Fruit fly (Drosophila melanogaster) whole organism, embryonic: Measurements from ENCODE around the gene CG31131.
A peak's percentile ranks its signal among the peaks of the same experiment; 100 is the strongest.

Experiments used
- Asciz ChIP-seq: fragments of 200-800 bp; sonication (Bioruptor generic); optimal IDR thresholded peaks from 2 replicates; lab custom pipeline; 2017; ENCODE audit warnings: missing biosample characterization, mild to moderate bottlenecking, missing genetic modification characterization, missing genetic modification reagents
- CG11560 ChIP-seq: fragments of 200-800 bp; sonication (Bioruptor generic); IDR thresholded peaks from 3 replicates; pipeline ENCODE4 v1.3.6; 2022; ENCODE audit warnings: missing biosample characterization, missing genetic modification characterization
- CG12071 ChIP-seq: fragments of 200-800 bp; sonication (Bioruptor generic); optimal IDR thresholded peaks from 3 replicates; lab custom pipeline; 2018; ENCODE audit warnings: missing biosample characterization, mild to moderate bottlenecking, missing genetic modification characterization
- CG12299 ChIP-seq: fragments of 200-800 bp; sonication (Bioruptor generic); optimal IDR thresholded peaks from 2 replicates; lab custom pipeline; 2018; ENCODE audit warnings: missing biosample characterization, mild to moderate bottlenecking, missing genetic modification characterization
- CG12942 ChIP-seq: fragments of 200-800 bp; sonication (Bioruptor generic); optimal IDR thresholded peaks from 3 replicates; lab custom pipeline; 2016; ENCODE audit warnings: missing biosample characterization, missing genetic modification characterization
- CG13894 ChIP-seq: fragments of 200-800 bp; sonication (Bioruptor generic); optimal IDR thresholded peaks from 3 replicates; lab custom pipeline; 2018; ENCODE audit warnings: missing biosample characterization, mild to moderate bottlenecking, missing genetic modification characterization, moderate library complexity
- CG14860 ChIP-seq: fragments of 200-800 bp; sonication (Bioruptor generic); IDR thresholded peaks from 3 replicates; pipeline ENCODE4 v1.3.6; 2022; ENCODE audit warnings: missing biosample characterization, missing genetic modification characterization; ENCODE audit not compliant: partially characterized antibody
- CG18476 ChIP-seq: fragments of 200-800 bp; sonication (Bioruptor generic); optimal IDR thresholded peaks from 2 replicates; lab custom pipeline; 2016; ENCODE audit warnings: missing biosample characterization, mild to moderate bottlenecking, missing genetic modification characterization
- CG2678 ChIP-seq: fragments of 200-800 bp; sonication (Bioruptor generic); optimal IDR thresholded peaks from 3 replicates; lab custom pipeline; 2019; ENCODE audit warnings: missing biosample characterization, mild to moderate bottlenecking, missing genetic modification characterization, moderate library complexity
- CG34422 ChIP-seq: fragments of 200-800 bp; sonication (Bioruptor generic); IDR thresholded peaks from 3 replicates; pipeline ENCODE4 v1.3.6; 2022; ENCODE audit warnings: missing biosample characterization, missing genetic modification characterization
- CG3995 ChIP-seq: fragments of 200-800 bp; sonication (Bioruptor generic); optimal IDR thresholded peaks from 3 replicates; lab custom pipeline; 2016; ENCODE audit warnings: missing biosample characterization, missing genetic modification characterization
- CG4617 ChIP-seq: fragments of 200-800 bp; sonication (Bioruptor generic); optimal IDR thresholded peaks from 3 replicates; lab custom pipeline; 2016; ENCODE audit warnings: missing biosample characterization, missing genetic modification characterization, borderline replicate concordance
- CG7928 ChIP-seq: fragments of 200-800 bp; sonication (Bioruptor generic); optimal IDR thresholded peaks from 2 replicates; lab custom pipeline; 2017; ENCODE audit warnings: missing biosample characterization, mild to moderate bottlenecking, missing genetic modification characterization
- CG8290 ChIP-seq, 3 experiments: fragments of 200-800 bp; sonication (Bioruptor generic); optimal IDR thresholded peaks; 2 replicates each; lab custom pipeline; 2016 to 2019; ENCODE audit warnings: missing biosample characterization in 3 of 3, missing genetic modification characterization in 3 of 3, mild to moderate bottlenecking in 2 of 3, moderate library complexity in 1 of 3
- CHES-1-like ChIP-seq: fragments of 200-800 bp; sonication (Bioruptor generic); optimal IDR thresholded peaks from 2 replicates; lab custom pipeline; 2016; ENCODE audit warnings: missing biosample characterization, missing genetic modification characterization
- Chrac-16 ChIP-seq: fragments of 200-800 bp; sonication (Bioruptor generic); optimal IDR thresholded peaks from 3 replicates; lab custom pipeline; 2016; ENCODE audit warnings: missing biosample characterization, missing genetic modification characterization
- GATAe ChIP-seq: fragments of 200-800 bp; sonication (Bioruptor generic); conservative IDR thresholded peaks from 2 replicates; pipeline ENCODE4 v1.3.6; 2022; ENCODE audit warnings: missing biosample characterization, missing genetic modification characterization
- HLH3B ChIP-seq: fragments of 200-800 bp; sonication (Bioruptor generic); IDR thresholded peaks from 2 replicates; pipeline ENCODE4 v1.3.6; 2022; ENCODE audit warnings: missing biosample characterization, missing genetic modification characterization
- Lpt ChIP-seq: fragments of >200 bp; optimal IDR thresholded peaks from 2 replicates; lab custom pipeline; 2018; ENCODE audit warnings: missing biosample characterization, missing genetic modification characterization
- NC2α ChIP-seq: fragments of 200-800 bp; sonication (Bioruptor generic); optimal IDR thresholded peaks from 2 replicates; lab custom pipeline; 2016; ENCODE audit warnings: missing biosample characterization, missing genetic modification characterization
- Ravus ChIP-seq: fragments of 200-800 bp; sonication (Bioruptor generic); IDR thresholded peaks from 2 replicates; pipeline ENCODE4 v1.3.6; 2022; ENCODE audit warnings: missing biosample characterization, missing genetic modification characterization
- al ChIP-seq: fragments of 200-800 bp; sonication (Bioruptor generic); IDR thresholded peaks from 2 replicates; pipeline ENCODE4 v1.3.6; 2022; ENCODE audit warnings: missing biosample characterization, missing genetic modification characterization
- cad ChIP-seq: fragments of >200 bp; optimal IDR thresholded peaks from 2 replicates; lab custom pipeline; 2017; ENCODE audit warnings: missing biosample characterization, missing genetic modification characterization
- cas ChIP-seq: fragments of 200-800 bp; sonication (Bioruptor generic); IDR thresholded peaks from 2 replicates; pipeline ENCODE4 v1.3.6; 2022; ENCODE audit warnings: missing biosample characterization, missing genetic modification characterization
- dmrt99B ChIP-seq: fragments of 200-800 bp; sonication (Bioruptor generic); optimal IDR thresholded peaks from 2 replicates; lab custom pipeline; 2018; ENCODE audit warnings: missing biosample characterization, mild to moderate bottlenecking, missing genetic modification characterization, moderate library complexity
- emc ChIP-seq: fragments of 200-800 bp; sonication (Bioruptor generic); optimal IDR thresholded peaks from 2 replicates; lab custom pipeline; 2016; ENCODE audit warnings: missing biosample characterization, missing genetic modification characterization
- fd3F ChIP-seq: fragments of 200-800 bp; sonication (Bioruptor generic); optimal IDR thresholded peaks from 2 replicates; lab custom pipeline; 2018; ENCODE audit warnings: missing biosample characterization, mild to moderate bottlenecking, missing genetic modification characterization, moderate library complexity
- fru ChIP-seq: fragments of >200 bp; optimal IDR thresholded peaks from 2 replicates; lab custom pipeline; 2017
- grn ChIP-seq: fragments of 200-800 bp; sonication (Bioruptor generic); optimal IDR thresholded peaks from 3 replicates; lab custom pipeline; 2017; ENCODE audit warnings: missing biosample characterization, missing genetic modification characterization
- inv ChIP-seq: fragments of 200-800 bp; sonication (Bioruptor generic); IDR thresholded peaks from 2 replicates; pipeline ENCODE4 v1.3.6; 2022; ENCODE audit warnings: missing biosample characterization, missing genetic modification characterization; ENCODE audit not compliant: partially characterized antibody
- lilli ChIP-seq: fragments of 200-800 bp; sonication (Bioruptor generic); optimal IDR thresholded peaks from 3 replicates; lab custom pipeline; 2016; ENCODE audit warnings: missing biosample characterization, missing genetic modification characterization
- lola ChIP-seq, 3 experiments: fragments of >200 bp in 2 of 3; fragments of 200-800 bp in 1 of 3; sonication (Bioruptor generic) in 1 of 3; optimal IDR thresholded peaks; 2 replicates each; lab custom pipeline; 2017 to 2019; ENCODE audit warnings: missing biosample characterization in 3 of 3, missing genetic modification characterization in 3 of 3, mild to moderate bottlenecking in 1 of 3, moderate library complexity in 1 of 3
- pan ChIP-seq, 4 experiments: fragments of >200 bp in 3 of 4; fragments of 200-800 bp in 1 of 4; sonication (Bioruptor generic) in 1 of 4; optimal IDR thresholded peaks in 3 of 4; IDR thresholded peaks in 1 of 4; 2 replicates each; pipeline versions ENCODE4 v1.3.6 to Lab custom; 2017 to 2022; ENCODE audit warnings: missing biosample characterization in 2 of 4, missing genetic modification characterization in 2 of 4, mixed read lengths in 1 of 4
- seq ChIP-seq: fragments of 200-800 bp; sonication (Bioruptor generic); IDR thresholded peaks from 2 replicates; pipeline ENCODE4 v1.3.6; 2022; ENCODE audit warnings: missing biosample characterization, missing genetic modification characterization
- tin ChIP-seq: fragments of 200-800 bp; sonication (Bioruptor generic); optimal IDR thresholded peaks from 3 replicates; lab custom pipeline; 2016; ENCODE audit warnings: missing biosample characterization, missing genetic modification characterization
- tio ChIP-seq: fragments of 200-800 bp; sonication (Bioruptor generic); optimal IDR thresholded peaks from 2 replicates; lab custom pipeline; 2017; ENCODE audit warnings: missing biosample characterization, missing genetic modification characterization, inconsistent platforms
- yki ChIP-seq: fragments of >200 bp; optimal IDR thresholded peaks from 3 replicates; lab custom pipeline; 2018
- zen2 ChIP-seq: fragments of 200-800 bp; sonication (Bioruptor generic); IDR thresholded peaks from 3 replicates; pipeline ENCODE4 v1.3.6; 2022; ENCODE audit warnings: missing biosample characterization, missing genetic modification characterization; ENCODE audit not compliant: partially characterized antibody
- zf30C ChIP-seq: fragments of 200-800 bp; sonication (Bioruptor generic); optimal IDR thresholded peaks from 3 replicates; lab custom pipeline; 2018; ENCODE audit warnings: missing biosample characterization, mild to moderate bottlenecking, missing genetic modification characterization

Gene CG31131

dm6 chr3R:27988647-27989430, 25.8 kb upstream of the CG31131 start (continued):
- TF ChIP-seq CG2678 (tag; lab: Kevin White, UChicago) (peak; percentile 58), fru (lab: Kevin White, UChicago) (no peak), CG34422 (GFP tag; lab: Robert Waterston, UW) (peak; percentile 44; the same call in 2 of the 3 replicates), NC2α (GFP tag; lab: Kevin White, UChicago) (no peak), CG12942 (GFP tag; lab: Kevin White, UChicago) (no peak), inv (no peak), Lpt (GFP tag; lab: Kevin White, UChicago) (no peak), CG11560 (tag; lab: Robert Waterston, UW) (no peak), CG8290 (GFP tag; optimal IDR thresholded peaks at IDR 0.05; lab: Kevin White, UChicago) (no peak), CG8290 (tag; optimal IDR thresholded peaks at IDR 0.05; lab: Kevin White, UChicago) (peak in 1 of 2 experiments; percentile 51), Ravus (GFP tag; lab: Robert Waterston, UW) (no peak), emc (GFP tag; lab: Kevin White, UChicago) (no peak), lilli (GFP tag; lab: Kevin White, UChicago) (no peak), fd3F (GFP tag; lab: Kevin White, UChicago) (peak; percentile 19), tin (GFP tag; lab: Kevin White, UChicago) (peak; percentile 12), CG18476 (GFP tag; lab: Kevin White, UChicago) (no peak), lola (GFP tag; optimal IDR thresholded peaks at IDR 0.05; lab: Kevin White, UChicago) (no peak), Chrac-16 (GFP tag; lab: Kevin White, UChicago) (peak; percentile 12), grn (GFP tag; lab: Kevin White, UChicago) (no peak), CG4617 (GFP tag; lab: Kevin White, UChicago) (no peak), HLH3B (GFP tag; lab: Robert Waterston, UW) (peak; percentile 69), dmrt99B (peak; percentile 39), yki (peak; percentile 44), CG14860 (GFP tag; lab: Robert Waterston, UW) (no peak), al (GFP tag; lab: Robert Waterston, UW) (no peak), tio (GFP tag; lab: Kevin White, UChicago) (peak; percentile 40), GATAe (no peak), CG3995 (no peak), CG12299 (tag; lab: Kevin White, UChicago) (no peak), seq (peak; percentile 39; the same call in 1 of the 2 replicates), zf30C (GFP tag; lab: Kevin White, UChicago) (peak; percentile 56), cad (GFP tag; lab: Kevin White, UChicago) (no peak), cas (GFP tag; lab: Robert Waterston, UW) (no peak), CG7928 (no peak), Asciz (GFP tag; lab: Kevin White, UChicago) (no peak), CHES-1-like (GFP tag; lab: Kevin White, UChicago) (peak; percentile 35), zen2 (GFP tag; lab: Robert Waterston, UW) (no peak), CG13894 (tag; lab: Kevin White, UChicago) (no peak), pan (optimal IDR thresholded peaks at IDR 0.05; lab: Kevin White, UChicago) (no peak), pan (GFP tag; optimal IDR thresholded peaks at IDR 0.05 in 1 of 2, IDR thresholded peaks at IDR 0.05 in 1 of 2) (peak in 1 of 2 experiments; percentile 67), CG12071 (GFP tag; lab: Kevin White, UChicago) (no peak)
